Worm (Caenorhabditis elegans) whole organism, L4 larva: ENCODE measurements around the gene ceh-28.

ENCODE experiments used
- Y5F2A.4 ChIP-seq: fragments of 200-800 bp; sonication (Bioruptor generic); optimal IDR thresholded peaks from 2 replicates; lab custom pipeline; 2018; ENCODE audit warnings: mild to moderate bottlenecking, missing genetic modification characterization, missing compliant biosample characterization
- Y75B8A.6 ChIP-seq: fragments of 200-800 bp; sonication (Bioruptor generic); IDR thresholded peaks from 2 replicates; pipeline ENCODE4 v1.3.6; 2022; ENCODE audit warnings: missing genetic modification reagents, missing genetic modification characterization, missing compliant biosample characterization
- dve-1 ChIP-seq: sonication (generic microtip); optimal IDR thresholded peaks from 2 replicates; lab custom pipeline; 2017; ENCODE audit warnings: antibody characterized with exemption, mild to moderate bottlenecking, missing genetic modification characterization, missing compliant biosample characterization; ENCODE audit not compliant: insufficient read depth
- hmg-1.1 ChIP-seq: fragments of 200-800 bp; sonication (Bioruptor generic); IDR thresholded peaks from 2 replicates; pipeline ENCODE4 v1.3.6; 2022; ENCODE audit warnings: missing genetic modification reagents, missing genetic modification characterization, missing compliant biosample characterization
- pha-4 ChIP-seq, 2 experiments: fragments of 150-350 bp in 1 of 2; fragments of 200-800 bp in 1 of 2; sonication (Bioruptor generic) in 1 of 2; IDR thresholded peaks in 1 of 2; optimal IDR thresholded peaks in 1 of 2; 2 replicates each; pipeline versions ENCODE4 v1.3.6 to Lab custom; 2014 to 2022; ENCODE audit warnings: missing genetic modification characterization in 2 of 2, missing genetic modification reagents in 2 of 2, missing biosample characterization in 1 of 2, missing compliant biosample characterization in 1 of 2
- ztf-11 ChIP-seq: fragments of 150-350 bp; optimal IDR thresholded peaks from 2 replicates; lab custom pipeline; 2014; ENCODE audit warnings: missing biosample characterization, missing genetic modification characterization

ce11 chrX:13122191-13122590 is 47.7 kb downstream of the ceh-28 start, which contains the start of gene snx-17:
- TF ChIP-seq Y75B8A.6 (GFP tag; lab: Robert Waterston, UW), result no peak
- TF ChIP-seq Y5F2A.4 (GFP tag; lab: Kevin White, UChicago), result no peak
- no peak for TF ChIP-seq ztf-11
- no peak for TF ChIP-seq pha-4 (GFP tag; IDR thresholded peaks at IDR 0.05; lab: Robert Waterston, UW)
- no peak for TF ChIP-seq pha-4 (tag; optimal IDR thresholded peaks at IDR 0.05; lab: Kevin White, UChicago)
- TF ChIP-seq hmg-1.1 (GFP tag; lab: Robert Waterston, UW), result no peak
- TF ChIP-seq dve-1 (tag; lab: Kevin White, UChicago), result no peak
